Fruit fly (Drosophila melanogaster) S2 (cell line): ENCODE measurements around the gene Hers.
"Not testable (repeated sequence)": the region's sequence is repeated elsewhere in the genome, so short reads cannot be mapped to it uniquely, and the experiment has no call there.

Source experiments
- CG8478 ChIP-seq: fragments of >200 bp; optimal IDR thresholded peaks from 2 replicates; lab custom pipeline; 2018
- CTCF ChIP-seq, 2 experiments: fragments of >200 bp; optimal IDR thresholded peaks; 2 replicates each; lab custom pipeline; 2018

- TF ChIP-seq CG8478 (lab: Kevin White, UChicago); CTCF (optimal IDR thresholded peaks at IDR 0.05; lab: Kevin White, UChicago): not testable (repeated sequence)
Observed at dm6 chrX:19920335-19920734, 54.4 kb downstream of the Hers start, which contains the start of gene CG45488.
